Worm (Caenorhabditis elegans): ENCODE data around the gene atic-1.

Gene atic-1

DNA sequence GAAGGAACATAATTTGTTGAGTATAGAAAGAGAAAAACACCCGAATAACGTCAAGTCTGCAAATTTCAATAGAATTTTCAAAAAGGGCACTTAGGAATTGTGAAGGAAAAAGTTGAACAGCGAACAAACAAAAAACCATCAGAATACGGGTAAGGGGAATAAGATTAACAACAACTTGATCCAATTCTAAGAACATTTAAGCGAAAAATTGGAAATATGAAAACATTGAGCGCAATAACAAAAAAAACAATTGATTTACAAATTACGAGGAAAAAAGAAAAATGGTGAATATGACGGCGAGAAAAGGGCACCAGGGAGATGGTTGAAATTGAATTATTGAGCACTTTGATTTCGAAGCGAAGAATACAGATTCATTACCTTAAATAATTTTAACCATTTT lies 35.1 kb downstream of the atic-1 start:
- TF ChIP-seq dao-5 (tag; optimal IDR thresholded peaks at IDR 0.05), result no peak

DNA sequence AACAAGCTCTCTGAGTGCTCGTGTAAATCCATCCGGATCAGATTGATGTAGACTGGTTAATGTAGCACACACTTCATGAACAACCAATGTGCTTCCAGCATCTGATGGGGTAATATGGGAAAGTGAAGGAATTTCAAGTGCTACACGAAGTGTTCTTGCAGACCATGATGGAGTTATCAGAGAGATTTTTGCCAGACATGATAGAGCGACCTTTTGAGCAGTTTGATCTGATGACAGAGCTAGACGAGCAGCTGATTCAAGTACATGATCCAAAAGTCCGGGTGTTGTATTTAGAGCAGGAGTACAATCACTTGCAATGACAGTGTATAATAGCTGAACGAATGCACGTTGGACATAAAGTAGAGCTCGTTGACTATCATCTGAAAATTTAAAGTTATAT lies 36.1 kb downstream of the atic-1 start:
- TF ChIP-seq W03F9.2 (tag; optimal IDR thresholded peaks at IDR 0.05), result no peak
- TF ChIP-seq him-1 (tag; optimal IDR thresholded peaks at IDR 0.05), result no peak
- no peak for TF ChIP-seq dao-5 (tag; optimal IDR thresholded peaks at IDR 0.05)

- TF ChIP-seq W03F9.2 (tag; optimal IDR thresholded peaks at IDR 0.05) (no peak), dao-5 (tag; optimal IDR thresholded peaks at IDR 0.05) (no peak), him-1 (tag; optimal IDR thresholded peaks at IDR 0.05) (no peak)
Observed at ce11 chrIV:7920126-7920525, 38.3 kb downstream of the atic-1 start, which contains the start of gene C49H3.16. C49H3.16 (plus strand) TSS chrIV:7920426.

DNA sequence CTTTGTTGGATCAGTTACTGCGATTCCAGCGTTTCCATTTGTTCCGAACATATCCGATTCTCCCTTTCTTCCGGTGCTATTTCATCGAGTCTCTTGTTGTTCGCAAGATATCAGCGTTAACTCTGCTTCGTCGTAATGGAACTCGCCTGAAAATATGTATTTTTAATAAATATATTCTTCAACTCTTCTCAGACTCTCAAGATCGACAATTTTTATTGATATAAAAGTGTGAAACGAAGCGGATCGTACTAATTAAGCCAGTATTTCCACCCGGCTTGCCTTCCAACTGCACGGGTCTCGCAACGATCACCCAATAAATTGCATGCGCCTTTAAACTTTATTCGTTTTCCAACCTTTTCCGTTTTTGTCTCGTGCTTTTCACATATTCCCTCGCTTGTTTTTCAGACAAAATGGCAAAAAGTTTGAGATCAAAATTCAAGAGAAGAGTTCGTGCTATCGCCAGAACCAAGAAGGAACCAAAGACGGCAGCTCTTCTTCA lies 42.2 kb downstream of the atic-1 start, which contains the start of the genes xpo-3 and C49H3.3:
Gene xpo-3, minus strand, starts transcription at position 51 of the 499 bp plus-strand sequence.
Gene C49H3.3, plus strand, starts transcription at position 369 of the 499 bp plus-strand sequence.
- peak; percentile 79 for TF ChIP-seq W03F9.2 (tag; optimal IDR thresholded peaks at IDR 0.05)
- TF ChIP-seq him-1 (tag; optimal IDR thresholded peaks at IDR 0.05), result no peak

DNA sequence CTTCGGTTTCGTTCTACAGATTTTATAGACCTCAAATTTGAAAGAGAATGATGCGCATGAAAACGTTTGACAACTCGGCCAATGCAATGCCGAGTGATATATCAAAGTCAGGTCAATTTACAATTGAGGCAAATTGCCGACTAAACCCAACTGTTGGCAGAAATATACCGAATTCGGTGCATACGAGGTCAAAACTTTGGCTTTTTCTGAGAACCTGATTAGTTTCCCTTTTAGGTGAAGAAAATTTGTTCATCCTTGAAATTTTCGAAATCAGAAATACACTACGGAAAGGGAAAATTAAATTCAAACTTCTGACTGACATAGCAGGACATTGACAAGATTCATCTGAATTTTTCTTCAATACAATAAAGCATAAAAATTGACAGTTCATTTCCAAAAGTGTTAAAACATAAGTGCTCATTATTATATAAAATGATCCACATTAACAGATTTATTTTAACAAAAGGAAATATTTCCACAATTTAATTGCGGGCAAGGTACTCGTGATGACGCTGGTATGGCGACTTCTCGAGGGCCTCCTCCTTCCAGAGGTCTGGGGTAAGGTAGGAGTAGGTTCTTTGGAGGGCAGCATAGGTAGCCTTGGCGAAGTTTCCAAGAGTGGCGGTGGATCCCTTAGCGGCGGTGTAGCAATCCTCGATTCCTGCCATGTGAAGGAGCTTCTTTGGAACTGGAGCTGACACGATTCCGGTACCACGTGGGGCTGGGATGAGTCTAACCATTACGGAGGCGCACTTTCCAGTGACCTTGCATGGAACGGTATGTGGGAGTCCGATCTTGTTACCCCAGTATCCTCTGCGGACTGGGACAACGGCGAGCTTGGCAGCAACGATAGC lies 43.4 kb downstream of the atic-1 start:
- TF ChIP-seq W03F9.2 (tag; optimal IDR thresholded peaks at IDR 0.05) (no peak), him-1 (tag; optimal IDR thresholded peaks at IDR 0.05) (no peak), dao-5 (tag; optimal IDR thresholded peaks at IDR 0.05) (no peak)

- TF ChIP-seq him-1 (tag; optimal IDR thresholded peaks at IDR 0.05) (no peak), dao-5 (tag; optimal IDR thresholded peaks at IDR 0.05) (no peak), W03F9.2 (tag; optimal IDR thresholded peaks at IDR 0.05) (peak; percentile 23)
Observed at ce11 chrIV:7926102-7926840, 44.4 kb downstream of the atic-1 start, which contains the start of gene rps-2. rps-2 (minus strand) TSS chrIV:7926391.

ce11 chrIV:7927218-7927617 lies 45.4 kb downstream of the atic-1 start, which contains the start of gene C49H3.12:
C49H3.12 (minus strand) TSS chrIV:7927318.
- TF ChIP-seq dao-5 (tag; optimal IDR thresholded peaks at IDR 0.05) (no peak), him-1 (tag; optimal IDR thresholded peaks at IDR 0.05) (no peak), W03F9.2 (tag; optimal IDR thresholded peaks at IDR 0.05) (no peak)

DNA sequence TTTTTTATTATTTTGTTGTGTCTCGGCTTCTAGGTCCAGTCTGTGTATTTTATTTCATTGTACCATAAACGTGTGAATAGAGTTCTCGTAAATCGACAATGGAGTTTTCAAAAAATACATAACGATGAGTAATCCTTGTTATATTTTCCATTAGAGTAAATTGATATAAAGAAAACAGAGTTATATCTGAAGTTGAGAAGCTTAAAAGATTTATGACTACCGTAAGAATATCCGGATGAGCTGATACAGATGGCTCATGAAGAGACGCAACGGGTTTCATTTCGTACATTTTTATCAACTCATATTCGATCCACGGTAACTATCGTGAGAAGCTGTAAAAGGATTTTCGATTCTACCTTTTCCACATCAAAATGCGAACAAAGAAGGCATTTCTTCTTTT lies 46.0 kb downstream of the atic-1 start, which contains the start of gene gcy-8:
Gene gcy-8, plus strand, starts transcription at position 301 of the 400 bp plus-strand sequence.
- TF ChIP-seq him-1 (tag; optimal IDR thresholded peaks at IDR 0.05), result no peak
- TF ChIP-seq W03F9.2 (tag; optimal IDR thresholded peaks at IDR 0.05), result no peak
- TF ChIP-seq dao-5 (tag; optimal IDR thresholded peaks at IDR 0.05), result no peak

DNA sequence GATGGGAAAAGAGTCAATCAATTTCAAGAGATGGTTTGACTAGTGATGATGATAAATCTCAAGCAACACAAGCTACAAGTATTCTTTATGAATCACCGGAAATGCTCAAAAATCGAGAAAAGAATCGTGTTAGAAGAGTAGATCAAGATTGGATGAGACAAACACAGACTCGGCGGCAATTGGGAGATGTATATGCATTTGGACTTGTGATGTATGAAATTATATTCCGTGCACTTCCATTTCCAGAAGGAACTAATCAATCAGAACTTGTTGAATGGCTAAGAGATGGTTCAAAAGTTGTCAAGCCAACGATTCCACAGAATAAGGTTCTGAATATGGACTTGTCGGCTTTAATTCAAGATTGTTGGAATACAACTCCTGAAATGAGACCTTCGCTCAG lies 50.0 kb downstream of the atic-1 start:
- TF ChIP-seq W03F9.2 (tag; optimal IDR thresholded peaks at IDR 0.05), result no peak
- no peak for TF ChIP-seq him-1 (tag; optimal IDR thresholded peaks at IDR 0.05)
- no peak for TF ChIP-seq dao-5 (tag; optimal IDR thresholded peaks at IDR 0.05)

- TF ChIP-seq him-1 (tag; optimal IDR thresholded peaks at IDR 0.05), result no peak
- no peak for TF ChIP-seq W03F9.2 (tag; optimal IDR thresholded peaks at IDR 0.05)
- no peak for TF ChIP-seq dao-5 (tag; optimal IDR thresholded peaks at IDR 0.05)
Observed at ce11 chrIV:7933733-7934132, 51.9 kb downstream of the atic-1 start, which contains the start of gene bbs-2. bbs-2 (plus strand) TSS chrIV:7934033.

DNA sequence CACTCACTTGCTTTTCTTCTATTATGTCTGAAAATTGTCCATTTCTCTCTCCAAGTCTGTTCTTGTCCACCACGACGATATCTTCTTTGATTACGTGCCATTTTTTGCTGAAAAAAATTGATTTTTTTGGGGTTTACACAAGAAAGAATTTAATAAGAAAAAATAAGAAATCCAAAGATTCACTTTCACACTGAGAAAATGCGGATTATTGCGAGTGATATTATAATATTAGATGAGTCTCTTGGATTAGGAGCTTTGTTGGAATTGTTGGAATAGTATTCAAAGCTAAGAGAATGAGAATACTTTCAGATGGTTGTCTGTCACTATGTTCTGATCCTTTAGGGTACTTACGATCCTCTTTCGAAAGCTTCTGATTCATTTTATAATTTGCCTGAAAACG lies 57.0 kb downstream of the atic-1 start, which contains the start of gene F20D12.7:
Gene F20D12.7, minus strand, starts transcription at position 101 of the 400 bp plus-strand sequence.
- TF ChIP-seq him-1 (tag; optimal IDR thresholded peaks at IDR 0.05) (no peak), dao-5 (tag; optimal IDR thresholded peaks at IDR 0.05) (no peak), W03F9.2 (tag; optimal IDR thresholded peaks at IDR 0.05) (no peak)

- TF ChIP-seq W03F9.2 (tag; optimal IDR thresholded peaks at IDR 0.05), result no peak
- TF ChIP-seq dao-5 (tag; optimal IDR thresholded peaks at IDR 0.05), result no peak
- TF ChIP-seq him-1 (tag; optimal IDR thresholded peaks at IDR 0.05), result no peak
Observed at ce11 chrIV:7940919-7941318, 59.1 kb downstream of the atic-1 start, which contains the start of gene exc-9. exc-9 (minus strand) TSS chrIV:7941019.

DNA sequence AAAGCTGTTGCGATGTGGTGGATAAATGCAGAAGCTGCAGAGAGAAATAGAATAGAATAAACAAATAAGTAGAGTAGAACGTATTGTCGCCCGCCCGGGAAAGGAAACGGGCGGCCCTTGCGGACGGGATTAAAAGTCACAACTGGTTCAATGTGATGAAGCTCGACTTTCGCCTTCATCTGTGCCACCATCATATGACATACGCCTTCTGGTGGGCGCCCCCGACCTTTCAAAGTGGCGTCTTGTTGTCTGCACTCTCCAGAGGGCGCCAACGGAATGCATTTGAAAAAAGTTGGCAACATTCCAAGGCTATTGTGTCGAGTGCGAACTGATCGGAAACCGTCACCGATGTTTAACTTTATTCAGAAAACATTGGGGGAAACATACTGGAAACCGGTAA lies 61.4 kb downstream of the atic-1 start:
- TF ChIP-seq dao-5 (tag; optimal IDR thresholded peaks at IDR 0.05), result no peak
- TF ChIP-seq W03F9.2 (tag; optimal IDR thresholded peaks at IDR 0.05), result no peak
- no peak for TF ChIP-seq him-1 (tag; optimal IDR thresholded peaks at IDR 0.05)
